Worm (Caenorhabditis elegans) whole organism, L4/young adult: ENCODE results near the gene F38E9.6.
"Not testable (repeated sequence)": the region's sequence is repeated elsewhere in the genome, so short reads cannot be mapped to it uniquely, and the experiment has no call there.

Experiments
- W03F9.2 ChIP-seq: fragments of 150-350 bp; optimal IDR thresholded peaks from 2 replicates; lab custom pipeline; 2014; ENCODE audit warnings: missing biosample characterization, missing genetic modification characterization
- dao-5 ChIP-seq: sonication (generic microtip); optimal IDR thresholded peaks from 2 replicates; lab custom pipeline; 2016; ENCODE audit warnings: missing genotype, missing genetic modification characterization, moderate library complexity, missing compliant biosample characterization
- him-1 ChIP-seq: sonication (generic microtip); optimal IDR thresholded peaks from 2 replicates; lab custom pipeline; 2016; ENCODE audit warnings: missing genotype, missing genetic modification reagents, missing genetic modification characterization, missing compliant biosample characterization

F38E9.6 gene

DNA sequence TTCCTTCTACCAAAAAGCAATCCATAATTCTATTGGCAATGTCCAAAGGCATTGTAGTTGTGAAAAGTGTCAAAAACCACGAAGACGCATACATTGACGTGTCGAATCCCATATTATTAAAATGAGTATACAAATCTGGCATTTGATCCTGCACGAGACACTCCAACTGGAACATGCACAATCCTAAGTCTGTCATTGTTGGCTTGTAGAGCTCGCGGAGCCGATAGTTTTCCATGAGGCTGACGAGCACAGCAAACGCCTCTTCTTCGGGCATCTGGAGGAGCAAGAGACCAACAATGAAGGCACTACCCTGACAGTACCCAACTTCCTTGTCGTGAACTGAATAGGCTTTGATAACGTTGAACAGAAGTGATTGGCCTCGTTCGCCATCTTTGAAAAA is 25.6 kb upstream of the F38E9.6 start:
- TF ChIP-seq W03F9.2 (tag; lab: Kevin White, UChicago) = no peak
- TF ChIP-seq dao-5 (tag; lab: Kevin White, UChicago) = no peak
- no peak for TF ChIP-seq him-1

DNA sequence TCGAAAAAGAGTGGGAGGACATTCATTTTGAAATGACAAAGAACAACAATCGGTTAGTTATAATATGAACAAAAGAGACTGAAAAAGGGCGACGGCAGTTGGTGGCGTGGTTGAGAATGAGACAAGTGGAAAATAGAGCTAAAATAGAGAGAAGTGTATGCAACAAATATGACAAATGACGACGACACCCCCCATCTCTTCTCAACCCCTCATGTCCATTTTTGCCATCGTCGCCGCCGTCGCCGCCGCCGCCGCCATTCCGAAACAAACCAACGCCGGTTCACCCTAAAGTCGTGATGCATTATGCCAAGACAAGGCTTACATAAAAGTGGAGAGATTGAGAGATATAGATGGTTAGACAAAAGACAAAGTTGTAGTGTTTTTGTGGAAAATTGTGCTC is 23.0 kb upstream of the F38E9.6 start:
- TF ChIP-seq dao-5 (tag; lab: Kevin White, UChicago) = no peak
- TF ChIP-seq him-1 = no peak
- TF ChIP-seq W03F9.2 (tag; lab: Kevin White, UChicago) = no peak

DNA sequence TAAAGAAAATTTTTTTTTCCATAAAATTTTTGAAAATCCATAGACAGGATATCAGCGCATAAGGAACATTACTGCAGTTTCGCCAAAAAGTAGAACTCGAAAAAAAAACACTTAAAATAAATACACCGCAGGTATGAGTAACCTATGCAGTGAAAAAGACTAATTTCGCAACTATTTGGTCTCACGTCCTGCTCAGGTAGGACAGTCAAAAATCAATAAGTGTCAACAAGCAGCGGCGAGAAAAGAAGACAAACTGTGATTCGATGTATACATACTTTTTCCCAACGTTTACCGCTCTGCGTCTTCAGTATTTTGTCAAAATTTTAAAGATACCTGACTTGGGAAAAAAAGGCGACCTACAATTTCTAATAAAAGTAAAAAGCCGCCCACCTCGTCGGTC is 20.3 kb upstream of the F38E9.6 start:
- TF ChIP-seq him-1 (no peak), W03F9.2 (tag; lab: Kevin White, UChicago) (no peak), dao-5 (tag; lab: Kevin White, UChicago) (no peak)

DNA sequence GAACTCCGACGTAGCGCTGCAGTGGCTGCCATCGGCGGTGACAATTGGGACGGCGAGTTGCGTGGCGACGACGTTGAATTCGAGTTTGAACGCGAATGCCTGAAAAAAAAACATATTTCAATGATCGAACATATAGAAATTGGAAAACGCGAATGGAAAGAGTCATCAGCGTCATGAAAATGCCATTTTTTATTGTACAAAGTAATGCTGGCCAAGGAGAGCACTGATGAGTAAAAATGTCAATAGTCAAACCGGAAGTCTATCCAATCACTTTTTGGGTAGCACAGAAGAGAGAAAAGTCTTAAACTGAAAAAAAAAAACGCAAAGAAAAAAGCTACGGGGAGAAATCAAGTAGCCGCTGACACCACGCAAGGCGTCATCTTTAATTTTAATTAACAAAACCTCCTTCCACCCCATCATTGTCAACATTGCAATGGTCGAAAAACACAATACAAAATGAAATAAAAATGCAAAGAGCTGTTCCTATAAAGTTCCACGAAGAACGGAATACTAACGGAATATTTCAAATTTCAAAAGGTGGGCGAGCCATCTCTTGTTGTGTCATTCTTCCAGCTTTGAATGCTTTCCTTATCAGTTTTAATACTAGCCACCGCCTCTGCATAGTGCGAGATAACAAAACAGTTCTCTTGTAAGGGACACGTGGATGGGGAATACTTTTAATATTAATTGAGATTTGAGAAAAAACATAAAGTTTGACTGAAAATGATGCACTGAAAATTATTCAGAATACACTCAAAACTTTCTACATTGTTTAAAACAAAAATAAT is 18.8 kb upstream of the F38E9.6 start:
- TF ChIP-seq W03F9.2 (tag; lab: Kevin White, UChicago) (no peak), him-1 (no peak), dao-5 (tag; lab: Kevin White, UChicago) (no peak)

DNA sequence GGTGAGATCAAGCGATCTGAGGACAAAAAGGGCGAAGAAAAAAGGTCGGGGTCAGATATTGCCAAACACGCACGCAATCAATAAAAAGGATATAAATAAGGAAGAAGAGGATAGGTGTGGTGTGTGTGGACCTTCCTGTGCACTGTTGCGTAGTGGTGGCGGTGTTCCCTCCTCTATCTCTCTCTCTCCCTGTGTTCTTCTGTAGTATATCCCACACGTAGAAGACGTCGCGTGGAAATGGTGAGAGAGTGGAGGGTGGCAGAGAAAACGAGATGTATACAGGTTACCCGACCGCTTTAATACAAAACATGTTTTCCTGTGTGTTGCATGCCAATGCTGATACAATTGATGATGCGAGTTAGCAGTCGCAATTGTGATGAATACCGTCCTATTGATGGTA is 17.7 kb upstream of the F38E9.6 start:
- TF ChIP-seq him-1 (no peak), dao-5 (tag; lab: Kevin White, UChicago) (no peak), W03F9.2 (tag; lab: Kevin White, UChicago) (no peak)

DNA sequence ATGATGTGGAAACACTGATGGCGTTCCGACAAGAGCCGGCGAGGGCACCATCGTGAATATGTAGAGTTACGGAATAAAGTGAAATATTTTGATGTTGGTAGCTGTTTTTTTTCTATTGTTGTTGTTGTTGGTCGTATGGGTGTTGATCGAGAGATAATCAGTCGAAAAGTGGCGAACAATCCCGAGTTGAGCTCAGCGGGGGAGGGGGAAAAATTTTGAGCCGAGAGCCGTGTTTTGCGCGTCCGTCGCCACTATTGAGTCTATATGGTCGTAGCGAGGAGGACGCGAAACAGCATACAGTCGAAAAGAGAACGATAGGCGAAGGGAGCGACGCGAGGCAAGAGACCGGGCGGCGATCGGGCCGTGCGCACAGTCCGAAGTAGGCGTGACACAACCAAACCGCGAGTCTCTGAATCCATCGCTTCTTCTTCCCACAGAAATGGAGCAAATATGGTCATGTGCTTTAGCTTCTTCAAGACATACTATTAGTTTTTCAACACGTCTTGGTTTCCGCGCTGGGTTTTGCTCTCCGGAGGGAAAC is 15.4 kb upstream of the F38E9.6 start, which contains the start of gene eat-17:
TSS of gene eat-17 (minus strand) at position 51 of the 541 bp plus-strand sequence.
- TF ChIP-seq him-1 = no peak
- TF ChIP-seq dao-5 (tag; lab: Kevin White, UChicago) = no peak
- TF ChIP-seq W03F9.2 (tag; lab: Kevin White, UChicago) = no peak

DNA sequence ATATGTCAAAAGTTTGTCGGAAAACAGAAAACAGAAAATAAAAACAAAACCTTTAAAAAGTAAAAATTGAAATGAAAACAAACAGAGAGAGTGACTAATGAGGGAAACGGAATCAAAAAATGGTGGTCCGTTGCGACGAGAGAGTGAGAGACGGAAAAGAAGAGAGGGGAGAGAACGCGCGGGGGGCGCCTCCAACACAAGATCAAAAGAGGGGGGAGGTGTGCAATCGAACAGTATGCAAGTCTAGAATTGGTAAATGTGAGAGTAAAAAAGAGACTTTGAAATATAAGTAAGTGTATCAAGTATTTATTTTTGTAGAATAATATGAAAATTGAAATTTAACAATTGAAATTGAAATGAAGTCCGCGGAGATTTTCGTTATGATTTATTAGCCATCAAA is 13.8 kb upstream of the F38E9.6 start:
- TF ChIP-seq him-1 (no peak), dao-5 (tag; lab: Kevin White, UChicago) (no peak), W03F9.2 (tag; lab: Kevin White, UChicago) (no peak)

DNA sequence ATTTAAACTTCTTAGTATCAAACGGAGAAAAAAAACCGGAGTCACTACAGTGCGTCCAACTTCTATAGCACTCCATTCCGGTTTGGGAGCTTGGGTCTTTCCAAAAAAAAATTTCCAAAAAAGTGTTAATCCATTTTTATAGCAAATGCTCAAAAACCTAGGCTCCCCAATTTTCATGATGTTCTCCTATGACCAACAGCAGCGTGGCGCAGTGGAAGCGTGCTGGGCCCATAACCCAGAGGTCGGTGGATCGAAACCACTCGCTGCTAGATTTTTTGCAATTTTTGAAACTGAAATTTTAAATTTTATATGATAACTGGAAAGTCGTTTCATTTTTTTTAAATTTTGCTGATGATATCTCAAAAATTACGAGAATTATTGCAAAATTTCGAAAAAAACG is 8.7 kb downstream of the F38E9.6 start:
- TF ChIP-seq W03F9.2 (tag; lab: Kevin White, UChicago) (no peak), him-1 (no peak), dao-5 (tag; lab: Kevin White, UChicago) (no peak)

DNA sequence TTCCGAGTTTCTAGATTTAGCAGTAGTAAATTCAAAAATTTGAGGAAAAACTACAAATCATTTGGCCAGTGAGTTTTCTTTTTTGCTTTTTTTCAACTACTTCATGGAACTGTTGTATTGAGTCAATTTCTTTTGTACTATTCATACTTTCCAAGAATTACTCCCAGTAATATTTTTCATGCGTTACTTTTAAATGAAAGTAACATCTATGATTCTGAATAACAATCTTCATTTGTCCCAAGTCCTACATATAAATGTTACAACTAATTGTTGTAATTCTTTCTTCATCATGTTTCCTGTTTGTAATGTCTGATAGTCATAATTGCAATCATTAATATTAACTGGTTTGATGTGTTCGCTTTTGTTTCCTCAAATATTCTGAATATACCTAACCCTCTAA is 11.4 kb downstream of the F38E9.6 start:
- TF ChIP-seq W03F9.2 (tag; lab: Kevin White, UChicago) (no peak), him-1 (no peak), dao-5 (tag; lab: Kevin White, UChicago) (no peak)

DNA sequence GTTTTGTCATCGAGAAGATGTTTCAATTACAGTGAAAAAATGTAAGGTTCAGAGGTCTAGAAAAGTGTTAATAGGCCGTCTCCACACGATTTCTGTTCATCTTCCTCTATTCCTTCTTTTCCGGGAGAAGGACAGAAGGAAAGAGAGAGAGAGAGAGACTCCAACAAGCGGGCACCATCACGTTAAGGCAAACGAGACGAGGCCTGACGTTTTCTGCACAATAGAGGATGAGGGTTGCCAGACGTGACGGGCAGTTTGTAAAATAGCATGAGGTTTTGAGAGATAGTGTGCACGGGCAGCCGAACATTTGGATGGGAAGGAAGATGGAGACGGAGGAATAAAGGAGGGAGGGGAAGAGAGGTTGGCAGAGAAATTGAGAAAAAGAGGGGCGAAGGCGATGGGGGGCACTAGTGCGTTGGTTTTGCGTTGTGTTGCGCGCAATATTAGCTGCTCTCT is 13.6 kb downstream of the F38E9.6 start, which contains the start of gene twf-2:
TSS of gene twf-2 (plus strand) at position 405 of the 456 bp plus-strand sequence.
- TF ChIP-seq W03F9.2 (tag; lab: Kevin White, UChicago) (no peak), dao-5 (tag; lab: Kevin White, UChicago) (peak; percentile 6), him-1 (peak; percentile 56)

DNA sequence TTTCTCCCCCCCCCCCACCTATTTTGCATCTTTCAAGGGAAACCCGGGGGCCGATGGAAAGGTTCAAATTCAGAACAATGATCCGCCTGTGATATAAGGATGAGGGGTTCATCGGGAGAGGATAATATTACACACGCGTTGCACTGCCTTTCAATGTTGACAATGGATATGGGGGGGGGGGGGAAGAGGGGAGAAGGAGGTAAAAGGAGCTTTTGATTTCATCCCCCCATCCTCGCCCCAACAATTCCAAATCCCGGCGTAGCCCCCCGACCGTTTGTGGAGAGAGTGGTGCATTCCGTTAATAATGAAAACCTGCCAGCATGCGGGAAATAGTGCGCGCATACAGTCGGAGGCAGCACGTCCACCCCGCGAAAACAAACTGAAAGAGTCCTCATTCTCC is 14.9 kb downstream of the F38E9.6 start:
- no peak for TF ChIP-seq W03F9.2 (tag; lab: Kevin White, UChicago)
- TF ChIP-seq dao-5 (tag; lab: Kevin White, UChicago) = no peak
- TF ChIP-seq him-1 = no peak

DNA sequence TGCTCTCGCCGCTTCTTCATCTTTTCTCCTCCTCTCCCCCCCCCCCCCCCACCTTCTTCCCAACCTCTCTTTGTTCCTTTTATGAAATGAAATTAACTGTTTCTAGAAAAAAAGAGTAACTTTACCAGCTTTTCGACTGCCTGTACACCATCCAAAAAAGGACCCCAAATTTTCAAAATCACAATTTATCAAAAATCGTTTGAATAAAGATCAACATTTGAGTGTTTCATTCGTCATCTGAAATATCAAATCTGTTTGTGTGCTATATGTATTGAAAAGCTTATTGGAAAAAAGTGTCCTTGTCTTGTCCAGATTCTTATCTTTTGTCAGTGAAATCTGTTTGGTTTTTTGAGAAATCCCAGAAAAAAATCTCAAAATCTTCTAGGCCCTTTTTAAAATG is 18.9 kb downstream of the F38E9.6 start:
- TF ChIP-seq W03F9.2 (tag; lab: Kevin White, UChicago) = no peak
- no peak for TF ChIP-seq dao-5 (tag; lab: Kevin White, UChicago)
- no peak for TF ChIP-seq him-1

DNA sequence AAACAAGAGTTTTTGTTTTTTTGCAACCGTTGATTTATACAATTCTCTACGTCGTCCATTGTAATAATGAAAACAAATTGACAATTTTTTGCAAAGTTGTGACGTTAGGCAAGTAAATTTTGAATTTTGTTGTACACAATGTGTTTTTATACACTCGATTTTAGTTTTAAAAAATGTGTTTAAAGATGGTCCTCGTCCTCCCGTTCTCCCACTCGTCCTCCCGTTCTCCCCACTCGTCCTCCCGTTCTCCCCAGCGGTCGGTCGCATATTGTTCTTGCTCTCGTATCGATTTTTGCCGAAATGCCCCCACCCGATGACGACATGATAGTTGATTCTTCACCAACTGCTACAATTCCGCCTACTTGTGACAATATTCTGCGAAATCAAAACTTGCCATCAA is 19.4 kb downstream of the F38E9.6 start, which contains the start of gene F38E9.4:
TSS of gene F38E9.4 (plus strand) at position 301 of the 400 bp plus-strand sequence.
- not testable (repeated sequence) for TF ChIP-seq him-1; W03F9.2 (tag; lab: Kevin White, UChicago); dao-5 (tag; lab: Kevin White, UChicago)

DNA sequence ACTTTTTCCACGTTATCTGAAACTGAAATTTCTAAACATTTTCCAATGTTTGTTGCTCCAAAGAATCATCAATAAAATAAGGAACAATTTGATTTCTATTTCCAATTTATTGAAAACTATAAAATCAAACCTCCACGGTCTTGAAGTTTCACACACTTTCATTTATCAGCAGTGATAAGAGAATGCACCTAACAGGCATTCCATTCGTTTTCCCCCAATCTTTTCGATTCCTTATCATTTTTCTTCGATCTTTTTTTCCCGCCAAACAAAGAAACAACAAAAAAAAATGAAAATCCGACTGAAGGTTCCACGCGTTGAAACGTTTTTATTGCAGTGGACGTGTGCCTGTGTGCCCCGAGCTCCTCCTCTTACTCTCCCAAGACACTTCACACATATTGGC is 24.4 kb downstream of the F38E9.6 start, which contains the start of gene nas-39:
TSS of gene nas-39 (plus strand) at position 269 of the 400 bp plus-strand sequence.
- TF ChIP-seq dao-5 (tag; lab: Kevin White, UChicago) = no peak
- TF ChIP-seq him-1 = no peak
- TF ChIP-seq W03F9.2 (tag; lab: Kevin White, UChicago) = no peak
